Worm (Caenorhabditis elegans) whole organism, midembryonic: ENCODE measurements around the gene F35A5.8.

Experiments used
- T22C8.4 ChIP-seq: fragments of 200-800 bp; sonication (Bioruptor generic); IDR thresholded peaks from 2 replicates; pipeline ENCODE4 v1.3.6; 2022; ENCODE audit warnings: missing genetic modification characterization, missing compliant biosample characterization
- flt-1 ChIP-seq: fragments of 200-800 bp; sonication (Bioruptor generic); IDR thresholded peaks from 2 replicates; pipeline ENCODE4 v1.3.6; 2022; ENCODE audit warnings: missing genetic modification characterization, missing compliant biosample characterization
- klf-2 ChIP-seq: fragments of 200-800 bp; sonication (Bioruptor generic); conservative IDR thresholded peaks from 2 replicates; pipeline ENCODE4 v1.3.6; 2022; ENCODE audit warnings: missing genetic modification reagents, missing genetic modification characterization, missing compliant biosample characterization

- TF ChIP-seq flt-1 (GFP tag; lab: Robert Waterston, UW) (no peak), T22C8.4 (GFP tag; lab: Robert Waterston, UW) (no peak), klf-2 (GFP tag; lab: Robert Waterston, UW) (no peak)
Observed at ce11 chrX:3787431-3788076, 15.7 kb downstream of the F35A5.8 start, which contains the start of gene pmpl-1.
